Fruit fly (Drosophila melanogaster): ENCODE data around the gene CG18528.

CG18528 gene

DNA sequence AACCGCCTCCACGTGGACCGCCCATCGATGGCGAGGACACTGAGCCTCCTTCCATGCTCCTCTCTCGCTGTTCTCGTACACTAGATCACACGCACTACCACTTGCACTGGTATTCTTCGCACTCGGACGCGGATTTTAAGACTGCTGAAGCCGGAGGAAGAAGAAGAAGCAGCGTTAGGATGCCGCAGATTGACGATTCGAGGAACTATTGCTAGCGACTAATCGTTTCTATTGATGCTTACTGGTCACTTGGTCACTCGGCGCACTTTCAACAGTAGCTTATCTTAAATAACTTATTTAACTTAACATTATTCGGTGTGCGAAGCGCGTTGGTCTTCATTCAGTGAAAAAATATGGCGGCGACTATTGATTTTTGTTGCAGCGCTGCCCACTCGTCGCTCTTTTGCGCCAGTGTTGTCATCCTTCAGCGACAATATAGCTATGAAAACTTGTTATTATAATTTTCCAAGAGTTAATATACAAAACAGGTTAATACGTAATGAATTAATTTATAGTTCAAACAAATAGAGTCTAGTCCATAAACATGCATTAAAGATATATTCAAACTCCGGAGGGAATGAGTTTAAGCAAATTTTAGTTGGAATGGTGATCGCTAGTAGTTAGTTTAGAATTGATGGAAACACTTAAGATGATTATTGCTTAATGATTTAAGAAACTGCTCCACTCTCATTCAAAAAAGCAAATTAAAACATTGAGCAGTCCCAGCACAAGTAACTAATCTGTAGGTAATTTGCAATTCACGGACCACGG, 11.3 kb downstream of the CG18528 start, which contains the start of the genes CG5746 and CG6454 (continued):
- TF ChIP-seq jumu (GFP tag; optimal IDR thresholded peaks at IDR 0.05) (peak; percentile 61), CG6272 (GFP tag; IDR thresholded peaks at IDR 0.05) (0 out of 2 replicates have a peak, but pooled peaks have one; percentile 32), gem (tag; optimal IDR thresholded peaks at IDR 0.05) (no peak), CG8290 (GFP tag; optimal IDR thresholded peaks at IDR 0.05) (peak; percentile 38), CG8290 (tag; optimal IDR thresholded peaks at IDR 0.05) (no peak), fd64A (GFP tag; optimal IDR thresholded peaks at IDR 0.05) (no peak), Aef1 (GFP tag; IDR thresholded peaks at IDR 0.05) (peak; percentile 50; the same call in 2 of the 3 replicates), kni (GFP tag; optimal IDR thresholded peaks at IDR 0.05) (no peak), CG7372 (GFP tag; IDR thresholded peaks at IDR 0.05) (no peak), schlank (tag; optimal IDR thresholded peaks at IDR 0.05) (no peak), fu2 (GFP tag; optimal IDR thresholded peaks at IDR 0.05) (peak; percentile 58), Xbp1 (GFP tag; optimal IDR thresholded peaks at IDR 0.05) (peak; percentile 68), gsb-n (tag; optimal IDR thresholded peaks at IDR 0.05) (no peak), al (GFP tag; IDR thresholded peaks at IDR 0.05) (peak; percentile 44), CG7839 (tag; optimal IDR thresholded peaks at IDR 0.05) (no peak), pan (optimal IDR thresholded peaks at IDR 0.05) (no peak), pan (GFP tag; optimal IDR thresholded peaks at IDR 0.05 in 1 of 2, IDR thresholded peaks at IDR 0.05 in 1 of 2) (no peak), exex (tag; optimal IDR thresholded peaks at IDR 0.05) (no peak), CG15696 (tag; optimal IDR thresholded peaks at IDR 0.05) (peak; percentile 45), Trl (optimal IDR thresholded peaks at IDR 0.05) (no peak), Trl (GFP tag; optimal IDR thresholded peaks at IDR 0.05) (peak; percentile 65), HHEX (GFP tag; optimal IDR thresholded peaks at IDR 0.05) (no peak), D19B (GFP tag; optimal IDR thresholded peaks at IDR 0.05) (no peak), CG2202 (tag; optimal IDR thresholded peaks at IDR 0.05) (no peak), jing (GFP tag; optimal IDR thresholded peaks at IDR 0.05) (peak; percentile 6), CG31441 (GFP tag; IDR thresholded peaks at IDR 0.05) (no peak), CG10209 (GFP tag; optimal IDR thresholded peaks at IDR 0.05) (no peak), slou (GFP tag; optimal IDR thresholded peaks at IDR 0.05) (no peak), D19A (tag; optimal IDR thresholded peaks at IDR 0.05) (no peak), dati (GFP tag; IDR thresholded peaks at IDR 0.05) (no peak), Hmr (GFP tag; optimal IDR thresholded peaks at IDR 0.05) (no peak), Hsf (GFP tag; optimal IDR thresholded peaks at IDR 0.05) (peak; percentile 71), CG4360 (GFP tag; IDR thresholded peaks at IDR 0.05) (peak; percentile 79), CG43689 (GFP tag; IDR thresholded peaks at IDR 0.05) (no peak), CG1529 (GFP tag; optimal IDR thresholded peaks at IDR 0.05) (no peak), Pdp1 (GFP tag; optimal IDR thresholded peaks at IDR 0.05) (peak; percentile 53 to 64), sug (tag; optimal IDR thresholded peaks at IDR 0.05) (no peak), cg (GFP tag; optimal IDR thresholded peaks at IDR 0.05) (no peak), CG17385 (GFP tag; optimal IDR thresholded peaks at IDR 0.05) (peak; percentile 95), CG31365 (tag; optimal IDR thresholded peaks at IDR 0.05) (no peak), CG10959 (GFP tag; IDR thresholded peaks at IDR 0.05) (no peak), CG33557 (GFP tag; optimal IDR thresholded peaks at IDR 0.05) (peak; percentile 44), Med (GFP tag) (peak; percentile 64), CG4820 (GFP tag; optimal IDR thresholded peaks at IDR 0.05) (peak; percentile 55), Gsc (GFP tag; IDR thresholded peaks at IDR 0.05) (no peak), Dp (GFP tag; optimal IDR thresholded peaks at IDR 0.05) (peak; percentile 14), CG2712 (tag; optimal IDR thresholded peaks at IDR 0.05) (no peak), dmrt99B (tag; optimal IDR thresholded peaks at IDR 0.05) (no peak), CG18599 (GFP tag; optimal IDR thresholded peaks at IDR 0.05) (no peak), Dbx (GFP tag; IDR thresholded peaks at IDR 0.05) (0 out of 3 replicates have a peak, but pooled peaks have one; percentile 48), CG5953 (GFP tag; IDR thresholded peaks at IDR 0.05) (no peak)

All from whole organism, embryonic.